Fruit fly (Drosophila melanogaster) whole organism, embryonic: ENCODE results near the gene Pka-C1.
A peak's percentile ranks its signal among the peaks of the same experiment; 100 is the strongest.

ENCODE experiments used
- Atf3 ChIP-seq: fragments of 200-800 bp; sonication (Bioruptor generic); optimal IDR thresholded peaks from 3 replicates; lab custom pipeline; 2016; ENCODE audit warnings: missing biosample characterization, missing genetic modification characterization
- BtbVII ChIP-seq: fragments of 200-800 bp; sonication (Bioruptor generic); optimal IDR thresholded peaks from 3 replicates; lab custom pipeline; 2017; ENCODE audit warnings: missing biosample characterization, mild to moderate bottlenecking, missing genetic modification characterization
- CG10267 ChIP-seq: fragments of 200-800 bp; sonication (Bioruptor generic); optimal IDR thresholded peaks from 2 replicates; lab custom pipeline; 2018; ENCODE audit warnings: missing biosample characterization, mild to moderate bottlenecking, missing genetic modification characterization, moderate library complexity
- CG12219 ChIP-seq: fragments of 200-800 bp; sonication (Bioruptor generic); optimal IDR thresholded peaks from 3 replicates; lab custom pipeline; 2018; ENCODE audit warnings: missing biosample characterization, mild to moderate bottlenecking, missing genetic modification characterization
- CG13624 ChIP-seq: fragments of 200-800 bp; sonication (Bioruptor generic); optimal IDR thresholded peaks from 2 replicates; lab custom pipeline; 2016; ENCODE audit warnings: missing biosample characterization, missing genetic modification characterization
- CG1529 ChIP-seq: fragments of 200-800 bp; sonication (Bioruptor generic); optimal IDR thresholded peaks from 3 replicates; lab custom pipeline; 2018; ENCODE audit warnings: missing biosample characterization, missing genetic modification characterization
- CG15514 ChIP-seq: fragments of 200-800 bp; sonication (Bioruptor generic); optimal IDR thresholded peaks from 3 replicates; lab custom pipeline; 2017; ENCODE audit warnings: missing biosample characterization, missing genetic modification characterization, mild to moderate bottlenecking, moderate library complexity, missing genetic modification reagents
- CG17385 ChIP-seq: fragments of 200-800 bp; sonication (Bioruptor generic); optimal IDR thresholded peaks from 3 replicates; lab custom pipeline; 2018; ENCODE audit warnings: missing biosample characterization, mild to moderate bottlenecking, missing genetic modification characterization
- CG17802 ChIP-seq: fragments of 200-800 bp; sonication (Bioruptor generic); optimal IDR thresholded peaks from 2 replicates; lab custom pipeline; 2018; ENCODE audit warnings: missing biosample characterization, mild to moderate bottlenecking, missing genetic modification characterization, moderate library complexity
- CG3163 ChIP-seq: fragments of 200-800 bp; sonication (Bioruptor generic); optimal IDR thresholded peaks from 3 replicates; lab custom pipeline; 2016; ENCODE audit warnings: missing biosample characterization, missing genetic modification characterization
- CG33557 ChIP-seq: fragments of 200-800 bp; sonication (Bioruptor generic); optimal IDR thresholded peaks from 2 replicates; lab custom pipeline; 2019; ENCODE audit warnings: missing biosample characterization, mild to moderate bottlenecking, missing genetic modification characterization, moderate library complexity
- CG4404 ChIP-seq: fragments of 200-800 bp; sonication (Bioruptor generic); IDR thresholded peaks from 2 replicates; pipeline ENCODE4 v1.3.6; 2022; ENCODE audit warnings: missing biosample characterization, missing genetic modification characterization
- CG6175 ChIP-seq: fragments of 200-800 bp; sonication (Bioruptor generic); IDR thresholded peaks from 3 replicates; pipeline ENCODE4 v1.3.6; 2022; ENCODE audit warnings: missing biosample characterization, missing genetic modification characterization
- CG7357 ChIP-seq: fragments of 200-800 bp; sonication (Bioruptor generic); IDR thresholded peaks from 3 replicates; pipeline ENCODE4 v1.3.6; 2022; ENCODE audit warnings: missing biosample characterization, missing genetic modification characterization
- CG8388 ChIP-seq: fragments of 200-800 bp; sonication (Bioruptor generic); optimal IDR thresholded peaks from 2 replicates; lab custom pipeline; 2019; ENCODE audit warnings: missing biosample characterization, mild to moderate bottlenecking, missing genetic modification characterization, moderate library complexity
- CG9609 ChIP-seq: fragments of 200-800 bp; sonication (Bioruptor generic); optimal IDR thresholded peaks from 3 replicates; lab custom pipeline; 2016; ENCODE audit warnings: missing biosample characterization, missing genetic modification characterization
- CG9817 ChIP-seq: fragments of 200-800 bp; sonication (Bioruptor generic); optimal IDR thresholded peaks from 2 replicates; lab custom pipeline; 2018; ENCODE audit warnings: missing biosample characterization, mild to moderate bottlenecking, missing genetic modification characterization, moderate library complexity
- Dad ChIP-seq: fragments of 200-800 bp; sonication (Bioruptor generic); optimal IDR thresholded peaks from 3 replicates; lab custom pipeline; 2016; ENCODE audit warnings: missing biosample characterization, missing genetic modification characterization
- Ets65A ChIP-seq: fragments of 200-800 bp; sonication (Bioruptor generic); peaks from one replicate; lab custom pipeline; 2016; ENCODE audit warnings: missing biosample characterization, missing genetic modification characterization
- Fer2 ChIP-seq: fragments of 200-800 bp; sonication (Bioruptor generic); optimal IDR thresholded peaks from 2 replicates; lab custom pipeline; 2018; ENCODE audit warnings: missing biosample characterization, mild to moderate bottlenecking, missing genetic modification characterization, moderate library complexity
- Gsc ChIP-seq: fragments of 200-800 bp; sonication (Bioruptor generic); IDR thresholded peaks from 2 replicates; pipeline ENCODE4 v1.3.6; 2022; ENCODE audit warnings: missing biosample characterization, missing genetic modification characterization
- HLH3B ChIP-seq: fragments of 200-800 bp; sonication (Bioruptor generic); IDR thresholded peaks from 2 replicates; pipeline ENCODE4 v1.3.6; 2022; ENCODE audit warnings: missing biosample characterization, missing genetic modification characterization
- NC2β ChIP-seq: fragments of 200-800 bp; sonication (Bioruptor generic); optimal IDR thresholded peaks from 2 replicates; lab custom pipeline; 2016; ENCODE audit warnings: missing biosample characterization, missing genetic modification characterization
- Poxn ChIP-seq: fragments of 200-800 bp; sonication (Bioruptor generic); IDR thresholded peaks from 2 replicates; pipeline ENCODE4 v1.3.6; 2022; ENCODE audit warnings: missing biosample characterization, missing genetic modification characterization
- YL-1 ChIP-seq: fragments of 200-800 bp; sonication (Bioruptor generic); optimal IDR thresholded peaks from 3 replicates; lab custom pipeline; 2017; ENCODE audit warnings: missing biosample characterization, mild to moderate bottlenecking, missing genetic modification characterization
- ash1 ChIP-seq: fragments of 200-800 bp; sonication (Bioruptor generic); optimal IDR thresholded peaks from 2 replicates; lab custom pipeline; 2018; ENCODE audit warnings: missing biosample characterization, mild to moderate bottlenecking, missing genetic modification characterization
- az2 ChIP-seq: fragments of 200-800 bp; sonication (Bioruptor generic); optimal IDR thresholded peaks from 3 replicates; lab custom pipeline; 2016; ENCODE audit warnings: missing biosample characterization, missing genetic modification characterization
- da ChIP-seq: fragments of 200-800 bp; sonication (Bioruptor generic); optimal IDR thresholded peaks from 2 replicates; lab custom pipeline; 2016; ENCODE audit warnings: missing biosample characterization, missing genetic modification characterization
- dmrt99B ChIP-seq: fragments of 200-800 bp; sonication (Bioruptor generic); optimal IDR thresholded peaks from 2 replicates; lab custom pipeline; 2018; ENCODE audit warnings: missing biosample characterization, mild to moderate bottlenecking, missing genetic modification characterization, moderate library complexity
- ewg ChIP-seq: fragments of 200-800 bp; sonication (Bioruptor generic); optimal IDR thresholded peaks from 3 replicates; lab custom pipeline; 2017; ENCODE audit warnings: mild to moderate bottlenecking, missing biosample characterization, missing genetic modification reagents, missing genetic modification characterization
- eyg ChIP-seq: fragments of 200-800 bp; sonication (Bioruptor generic); optimal IDR thresholded peaks from 3 replicates; lab custom pipeline; 2016; ENCODE audit warnings: missing biosample characterization, missing genetic modification characterization
- fd96Cb ChIP-seq: fragments of 200-800 bp; sonication (Bioruptor generic); optimal IDR thresholded peaks from 2 replicates; lab custom pipeline; 2018; ENCODE audit warnings: missing biosample characterization, mild to moderate bottlenecking, missing genetic modification characterization, moderate library complexity
- fru ChIP-seq: fragments of >200 bp; optimal IDR thresholded peaks from 2 replicates; lab custom pipeline; 2017
- gce ChIP-seq: fragments of 200-800 bp; sonication (Bioruptor generic); IDR thresholded peaks from 3 replicates; pipeline ENCODE4 v1.3.6; 2022; ENCODE audit warnings: missing biosample characterization, missing genetic modification characterization
- gcm2 ChIP-seq: fragments of 200-800 bp; sonication (Bioruptor generic); optimal IDR thresholded peaks from 2 replicates; lab custom pipeline; 2016; ENCODE audit warnings: missing biosample characterization, missing genetic modification characterization
- gem ChIP-seq: fragments of 200-800 bp; sonication (Bioruptor generic); optimal IDR thresholded peaks from 2 replicates; lab custom pipeline; 2019; ENCODE audit warnings: missing biosample characterization, mild to moderate bottlenecking, missing genetic modification characterization, moderate library complexity
- grau ChIP-seq: fragments of 200-800 bp; optimal IDR thresholded peaks from 3 replicates; lab custom pipeline; 2019; ENCODE audit warnings: missing biosample characterization, mild to moderate bottlenecking, missing genetic modification characterization, moderate library complexity
- h ChIP-seq: fragments of >200 bp; optimal IDR thresholded peaks from 2 replicates; lab custom pipeline; 2017
- jumu ChIP-seq: fragments of 200-800 bp; sonication (Bioruptor generic); optimal IDR thresholded peaks from 3 replicates; lab custom pipeline; 2016; ENCODE audit warnings: missing biosample characterization, missing genetic modification characterization
- kah ChIP-seq: fragments of 200-800 bp; sonication (Bioruptor generic); optimal IDR thresholded peaks from 2 replicates; lab custom pipeline; 2018; ENCODE audit warnings: missing biosample characterization, mild to moderate bottlenecking, missing genetic modification characterization
- lmd ChIP-seq: fragments of 200-800 bp; sonication (Bioruptor generic); IDR thresholded peaks from 2 replicates; pipeline ENCODE4 v1.3.6; 2022; ENCODE audit warnings: missing biosample characterization, missing genetic modification characterization
- luna ChIP-seq: fragments of 200-800 bp; sonication (Bioruptor generic); optimal IDR thresholded peaks from 2 replicates; lab custom pipeline; 2016; ENCODE audit warnings: missing biosample characterization, missing genetic modification characterization
- mld ChIP-seq: fragments of 200-800 bp; sonication (Bioruptor generic); IDR thresholded peaks from 3 replicates; pipeline ENCODE4 v1.3.6; 2022; ENCODE audit warnings: missing biosample characterization, missing genetic modification characterization; ENCODE audit not compliant: partially characterized antibody
- nerfin-1 ChIP-seq: fragments of 200-800 bp; sonication (Bioruptor generic); optimal IDR thresholded peaks from 3 replicates; lab custom pipeline; 2019; ENCODE audit warnings: missing biosample characterization, mild to moderate bottlenecking, missing genetic modification characterization, moderate library complexity
- pfk ChIP-seq: fragments of 200-800 bp; sonication (Bioruptor generic); optimal IDR thresholded peaks from 2 replicates; lab custom pipeline; 2018; ENCODE audit warnings: missing biosample characterization, mild to moderate bottlenecking, missing genetic modification characterization, moderate library complexity
- pho ChIP-seq: fragments of 200-800 bp; sonication (Bioruptor generic); optimal IDR thresholded peaks from 2 replicates; lab custom pipeline; 2016; ENCODE audit warnings: missing biosample characterization, missing genetic modification characterization
- ranshi ChIP-seq: fragments of 200-800 bp; sonication (Bioruptor generic); IDR thresholded peaks from 2 replicates; pipeline ENCODE4 v1.3.6; 2022; ENCODE audit warnings: missing biosample characterization, missing genetic modification characterization
- sd ChIP-seq: fragments of 200-800 bp; sonication (Bioruptor generic); optimal IDR thresholded peaks from 3 replicates; lab custom pipeline; 2018; ENCODE audit warnings: missing biosample characterization, mild to moderate bottlenecking, missing genetic modification characterization, moderate library complexity
- sima ChIP-seq: fragments of 200-800 bp; sonication (Bioruptor generic); optimal IDR thresholded peaks from 2 replicates; lab custom pipeline; 2016; ENCODE audit warnings: missing biosample characterization, missing genetic modification characterization
- stwl ChIP-seq: fragments of 200-800 bp; sonication (Bioruptor generic); optimal IDR thresholded peaks from 3 replicates; lab custom pipeline; 2018; ENCODE audit warnings: missing biosample characterization, mild to moderate bottlenecking, missing genetic modification characterization, moderate library complexity
- trh ChIP-seq: fragments of 200-800 bp; sonication (Bioruptor generic); optimal IDR thresholded peaks from 2 replicates; lab custom pipeline; 2016; ENCODE audit warnings: missing biosample characterization, missing genetic modification characterization
- z ChIP-seq: fragments of 200-800 bp; sonication (Bioruptor generic); IDR thresholded peaks from 3 replicates; pipeline ENCODE4 v1.3.6; 2022; ENCODE audit warnings: missing biosample characterization, missing genetic modification characterization

Gene Pka-C1

DNA sequence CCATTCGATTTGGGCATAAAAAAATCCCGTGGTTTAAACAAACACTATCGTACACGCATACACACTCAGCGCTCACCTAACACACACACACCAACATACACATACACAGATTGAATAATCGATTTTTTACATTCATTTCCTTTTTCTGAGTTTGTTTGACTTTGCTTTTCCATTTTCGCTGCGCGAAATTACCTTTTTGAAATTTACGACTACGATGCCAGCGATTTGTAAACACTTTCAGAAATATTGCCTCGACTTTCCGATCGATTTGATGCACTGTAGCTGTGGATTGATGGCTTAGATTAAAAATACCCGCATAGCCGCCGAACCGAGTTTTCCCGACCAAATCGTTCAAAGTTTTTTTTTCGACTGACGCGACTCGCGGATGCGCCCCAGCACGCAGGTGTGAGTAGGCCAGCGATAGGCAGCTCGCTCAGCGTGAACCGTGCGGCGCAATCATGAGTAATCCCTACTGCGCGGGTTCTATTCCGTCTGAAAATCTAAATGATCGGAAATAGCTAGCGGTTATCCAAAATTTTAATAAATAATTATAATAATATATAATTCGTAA is at the start of gene Pka-C1 (continued):
- TF ChIP-seq Poxn (GFP tag; lab: Robert Waterston, UW) = no peak
- peak; percentile 54; the same call in 1 of the 3 replicates for TF ChIP-seq CG6175 (GFP tag; lab: Robert Waterston, UW)
- no peak for TF ChIP-seq grau (tag; lab: Kevin White, UChicago)
- TF ChIP-seq da (GFP tag; lab: Kevin White, UChicago) = no peak
- no peak for TF ChIP-seq gcm2 (GFP tag; lab: Kevin White, UChicago)
- TF ChIP-seq dmrt99B (tag; lab: Kevin White, UChicago) = peak; percentile 30
- TF ChIP-seq CG8388 (GFP tag; lab: Kevin White, UChicago) = no peak
- TF ChIP-seq Dad (GFP tag; lab: Kevin White, UChicago) = no peak
- no peak for TF ChIP-seq CG1529
- peak; percentile 80 for TF ChIP-seq Ets65A (GFP tag; lab: Kevin White, UChicago)
- peak; percentile 57; the same call in 1 of the 2 replicates for TF ChIP-seq ranshi
- no peak for TF ChIP-seq CG3163 (GFP tag; lab: Kevin White, UChicago)
- no peak for TF ChIP-seq HLH3B
- peak; percentile 29; the same call in 1 of the 3 replicates for TF ChIP-seq mld (GFP tag; lab: Robert Waterston, UW)
- TF ChIP-seq lmd (GFP tag; lab: Robert Waterston, UW) = peak; percentile 53
- peak; percentile 28 for TF ChIP-seq YL-1 (GFP tag; lab: Kevin White, UChicago)
- no peak for TF ChIP-seq CG7357
- peak; percentile 60 for TF ChIP-seq CG15514
- TF ChIP-seq eyg (GFP tag; lab: Kevin White, UChicago) = no peak
- TF ChIP-seq CG33557 = no peak
- no peak for TF ChIP-seq fru (lab: Kevin White, UChicago)
- TF ChIP-seq Fer2 (tag; lab: Kevin White, UChicago) = no peak
- peak; percentile 25 for TF ChIP-seq gem
- no peak for TF ChIP-seq NC2β
- TF ChIP-seq ewg (GFP tag; lab: Kevin White, UChicago) = peak; percentile 77
- peak; percentile 35 for TF ChIP-seq jumu (GFP tag; lab: Kevin White, UChicago)
- peak; percentile 11 for TF ChIP-seq az2 (GFP tag; lab: Kevin White, UChicago)
- TF ChIP-seq CG4404 = 0 out of 2 replicates have a peak, but pooled peaks have one; percentile 16
- TF ChIP-seq nerfin-1 (tag; lab: Kevin White, UChicago) = peak; percentile 24
- peak; percentile 46 for TF ChIP-seq CG9817 (tag; lab: Kevin White, UChicago)
- TF ChIP-seq kah (GFP tag; lab: Kevin White, UChicago) = no peak
- no peak for TF ChIP-seq h (lab: Kevin White, UChicago)
- no peak for TF ChIP-seq CG13624
- no peak for TF ChIP-seq z
- no peak for TF ChIP-seq Atf3 (GFP tag; lab: Kevin White, UChicago)
- TF ChIP-seq CG10267 (tag; lab: Kevin White, UChicago) = peak; percentile 27
- no peak for TF ChIP-seq gce (GFP tag; lab: Robert Waterston, UW)
- TF ChIP-seq pfk (GFP tag; lab: Kevin White, UChicago) = peak; percentile 34
- TF ChIP-seq fd96Cb (tag; lab: Kevin White, UChicago) = no peak
- no peak for TF ChIP-seq ash1 (GFP tag; lab: Kevin White, UChicago)
- TF ChIP-seq CG17802 (tag; lab: Kevin White, UChicago) = no peak
- no peak for TF ChIP-seq sd (tag; lab: Kevin White, UChicago)
- no peak for TF ChIP-seq stwl (tag; lab: Kevin White, UChicago)
- peak; percentile 25 for TF ChIP-seq CG17385 (GFP tag; lab: Kevin White, UChicago)
- TF ChIP-seq CG12219 (GFP tag; lab: Kevin White, UChicago) = no peak
- TF ChIP-seq Gsc (GFP tag; lab: Robert Waterston, UW) = no peak
- TF ChIP-seq sima (GFP tag; lab: Kevin White, UChicago) = no peak
- TF ChIP-seq trh = no peak
- no peak for TF ChIP-seq pho
- no peak for TF ChIP-seq luna (GFP tag; lab: Kevin White, UChicago)
- TF ChIP-seq BtbVII (GFP tag; lab: Kevin White, UChicago) = no peak
- TF ChIP-seq CG9609 = no peak
